Fruit fly (Drosophila melanogaster) whole organism, wandering third instar larva: ENCODE results near the gene alpha-Man-Ic.

Experiments
- CrebA ChIP-seq: fragments of 200-800 bp; sonication (Bioruptor generic); optimal IDR thresholded peaks from 2 replicates; lab custom pipeline; 2016; ENCODE audit warnings: missing biosample characterization, mild to moderate bottlenecking, missing genetic modification characterization, borderline replicate concordance
- GATAd ChIP-seq: sonication (Bioruptor generic); optimal IDR thresholded peaks from 2 replicates; lab custom pipeline; 2016; ENCODE audit warnings: missing biosample characterization, missing genetic modification characterization
- HLH106 ChIP-seq: fragments of 200-800 bp; optimal IDR thresholded peaks from 3 replicates; lab custom pipeline; 2019; ENCODE audit warnings: missing biosample characterization, mild to moderate bottlenecking, missing genetic modification characterization, moderate library complexity
- Hnf4 ChIP-seq: fragments of 200-800 bp; sonication (Bioruptor generic); optimal IDR thresholded peaks from 2 replicates; lab custom pipeline; 2016; ENCODE audit warnings: missing biosample characterization, mild to moderate bottlenecking, missing genetic modification characterization
- Hr78 ChIP-seq: fragments of >200 bp; optimal IDR thresholded peaks from 2 replicates; lab custom pipeline; 2017; ENCODE audit warnings: missing biosample characterization, missing genetic modification characterization
- Jra ChIP-seq: sonication (Bioruptor generic); optimal IDR thresholded peaks from 2 replicates; lab custom pipeline; 2016; ENCODE audit warnings: missing biosample characterization, missing genetic modification characterization
- OdsH ChIP-seq: fragments of 200-800 bp; sonication (Bioruptor generic); optimal IDR thresholded peaks from 2 replicates; lab custom pipeline; 2016; ENCODE audit warnings: missing biosample characterization, mild to moderate bottlenecking, missing genetic modification characterization
- Vsx2 ChIP-seq: fragments of 200-300, 225-300 bp; sonication (Bioruptor generic); optimal IDR thresholded peaks from 2 replicates; lab custom pipeline; 2018; ENCODE audit warnings: missing biosample characterization, missing genetic modification characterization; ENCODE audit not compliant: partially characterized antibody
- dsf ChIP-seq: sonication (Bioruptor generic); optimal IDR thresholded peaks from 2 replicates; lab custom pipeline; 2016; ENCODE audit warnings: missing biosample characterization, missing genetic modification characterization, borderline replicate concordance
- ey ChIP-seq: fragments of 200-800 bp; sonication (Bioruptor generic); optimal IDR thresholded peaks from 2 replicates; lab custom pipeline; 2016; ENCODE audit warnings: missing biosample characterization, missing genetic modification characterization
- foxo ChIP-seq, 2 experiments: fragments of 200-800 bp; sonication (Bioruptor generic); optimal IDR thresholded peaks; 2 replicates in 1 of 2; 3 replicates in 1 of 2; lab custom pipeline; 2016 to 2017; ENCODE audit warnings: missing biosample characterization in 2 of 2, missing genetic modification characterization in 2 of 2
- pan ChIP-seq: fragments of >200 bp; optimal IDR thresholded peaks from 2 replicates; lab custom pipeline; 2017
- psq ChIP-seq: fragments of 200-800 bp; sonication (Bioruptor generic); optimal IDR thresholded peaks from 3 replicates; lab custom pipeline; 2017; ENCODE audit warnings: missing biosample characterization, mild to moderate bottlenecking, missing genetic modification characterization, moderate library complexity
- usp ChIP-seq: fragments of >200 bp; optimal IDR thresholded peaks from 2 replicates; lab custom pipeline; 2017; ENCODE audit warnings: missing biosample characterization, missing genetic modification characterization

DNA sequence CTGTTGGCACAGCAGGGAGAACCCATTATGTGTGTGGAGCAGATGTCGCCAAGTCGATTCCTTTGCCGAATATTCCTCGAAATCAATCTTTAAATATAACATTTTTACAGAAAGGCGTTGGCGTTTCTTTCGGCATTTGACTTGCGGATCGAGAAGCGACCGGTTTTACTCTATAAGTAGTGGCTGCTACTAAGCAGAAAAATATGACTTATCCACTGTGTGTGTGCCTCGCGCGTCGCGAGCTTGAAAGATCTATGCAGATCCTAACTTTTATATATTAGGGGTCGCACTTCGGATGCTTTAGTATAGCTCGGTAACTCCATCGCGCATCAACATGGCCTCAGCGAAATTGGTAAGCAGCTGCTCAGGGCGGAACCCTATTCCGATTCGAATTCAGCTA lies 25.0 kb downstream of the alpha-Man-Ic start, which contains the start of gene CG15515:
- TF ChIP-seq pan (lab: Kevin White, UChicago) = no peak
- no peak for TF ChIP-seq CrebA
- no peak for TF ChIP-seq Hnf4
- no peak for TF ChIP-seq usp (GFP tag; lab: Kevin White, UChicago)
- TF ChIP-seq psq (GFP tag; lab: Kevin White, UChicago) = no peak
- TF ChIP-seq dsf = no peak
- TF ChIP-seq Jra (GFP tag; lab: Kevin White, UChicago) = no peak
- TF ChIP-seq OdsH = no peak
- TF ChIP-seq Hr78 = no peak
- TF ChIP-seq Vsx2 (GFP tag; lab: Kevin White, UChicago) = no peak
- no peak for TF ChIP-seq GATAd (GFP tag; lab: Kevin White, UChicago)
- TF ChIP-seq foxo (GFP tag; optimal IDR thresholded peaks at IDR 0.05; lab: Kevin White, UChicago) = no peak
- TF ChIP-seq ey (GFP tag; lab: Kevin White, UChicago) = no peak
- no peak for TF ChIP-seq HLH106 (tag; lab: Kevin White, UChicago)
